Fruit fly (Drosophila melanogaster) whole organism, embryonic: Measurements from ENCODE around the gene UQCR-14.

Experiments
- CG1024 ChIP-seq: fragments of 200-800 bp; sonication (Bioruptor generic); IDR thresholded peaks from 2 replicates; pipeline ENCODE4 v1.3.6; 2022; ENCODE audit warnings: missing biosample characterization, missing genetic modification characterization
- CG10462 ChIP-seq: fragments of 200-800 bp; sonication (Bioruptor generic); optimal IDR thresholded peaks from 2 replicates; lab custom pipeline; 2016; ENCODE audit warnings: missing biosample characterization, missing genetic modification characterization
- CG10543 ChIP-seq: fragments of 200-800 bp; sonication (Bioruptor generic); optimal IDR thresholded peaks from 3 replicates; lab custom pipeline; 2017; ENCODE audit warnings: missing biosample characterization, mild to moderate bottlenecking, missing genetic modification characterization, moderate library complexity
- CG12219 ChIP-seq: fragments of 200-800 bp; sonication (Bioruptor generic); optimal IDR thresholded peaks from 3 replicates; lab custom pipeline; 2018; ENCODE audit warnings: missing biosample characterization, mild to moderate bottlenecking, missing genetic modification characterization
- CG13123 ChIP-seq: fragments of 200-800 bp; sonication (Bioruptor generic); optimal IDR thresholded peaks from 2 replicates; lab custom pipeline; 2016; ENCODE audit warnings: missing biosample characterization, missing genetic modification characterization
- CG14860 ChIP-seq: fragments of 200-800 bp; sonication (Bioruptor generic); IDR thresholded peaks from 3 replicates; pipeline ENCODE4 v1.3.6; 2022; ENCODE audit warnings: missing biosample characterization, missing genetic modification characterization; ENCODE audit not compliant: partially characterized antibody
- CG1529 ChIP-seq: fragments of 200-800 bp; sonication (Bioruptor generic); optimal IDR thresholded peaks from 3 replicates; lab custom pipeline; 2018; ENCODE audit warnings: missing biosample characterization, missing genetic modification characterization
- CG17359 ChIP-seq: fragments of 200-800 bp; sonication (Bioruptor generic); optimal IDR thresholded peaks from 3 replicates; lab custom pipeline; 2018; ENCODE audit warnings: missing biosample characterization, mild to moderate bottlenecking, missing genetic modification characterization, moderate library complexity
- CG17912 ChIP-seq: fragments of 200-800 bp; sonication (Bioruptor generic); optimal IDR thresholded peaks from 2 replicates; lab custom pipeline; 2018; ENCODE audit warnings: missing biosample characterization, mild to moderate bottlenecking, missing genetic modification characterization
- CG18619 ChIP-seq: fragments of 200-800 bp; sonication (Bioruptor generic); optimal IDR thresholded peaks from 3 replicates; lab custom pipeline; 2017; ENCODE audit warnings: missing biosample characterization, mild to moderate bottlenecking, missing genetic modification characterization
- CG2129 ChIP-seq: fragments of 200-800 bp; sonication (Bioruptor generic); IDR thresholded peaks from 2 replicates; pipeline ENCODE4 v1.3.6; 2022; ENCODE audit warnings: missing biosample characterization, missing genetic modification characterization; ENCODE audit not compliant: partially characterized antibody
- CG2202 ChIP-seq: fragments of 200-800 bp; sonication (Bioruptor generic); optimal IDR thresholded peaks from 2 replicates; lab custom pipeline; 2018; ENCODE audit warnings: missing biosample characterization, mild to moderate bottlenecking, missing genetic modification characterization
- CG30020 ChIP-seq: fragments of 200-800 bp; optimal IDR thresholded peaks from 2 replicates; lab custom pipeline; 2019; ENCODE audit warnings: missing biosample characterization, mild to moderate bottlenecking, missing genetic modification characterization, moderate library complexity
- CG34376 ChIP-seq: fragments of 200-800 bp; sonication (Bioruptor generic); optimal IDR thresholded peaks from 2 replicates; lab custom pipeline; 2018; ENCODE audit warnings: missing biosample characterization, mild to moderate bottlenecking, missing genetic modification characterization
- CG4360 ChIP-seq: fragments of 200-800 bp; sonication (Bioruptor generic); IDR thresholded peaks from 2 replicates; pipeline ENCODE4 v1.3.6; 2022; ENCODE audit warnings: missing biosample characterization, missing genetic modification characterization
- CG6683 ChIP-seq: fragments of 200-800 bp; sonication (Bioruptor generic); optimal IDR thresholded peaks from 2 replicates; lab custom pipeline; 2017; ENCODE audit warnings: missing biosample characterization, mild to moderate bottlenecking, missing genetic modification characterization, missing genetic modification reagents
- CG6854 ChIP-seq: fragments of 200-800 bp; sonication (Bioruptor generic); optimal IDR thresholded peaks from 3 replicates; lab custom pipeline; 2017; ENCODE audit warnings: missing biosample characterization, mild to moderate bottlenecking, missing genetic modification characterization
- CG7745 ChIP-seq: fragments of 200-800 bp; sonication (Bioruptor generic); optimal IDR thresholded peaks from 2 replicates; lab custom pipeline; 2018; ENCODE audit warnings: missing biosample characterization, mild to moderate bottlenecking, missing genetic modification characterization, moderate library complexity
- Dfd ChIP-seq, 2 experiments: fragments of >200 bp; optimal IDR thresholded peaks; 2 replicates each; lab custom pipeline; 2017; ENCODE audit warnings: missing biosample characterization in 2 of 2, missing genetic modification characterization in 2 of 2
- Dll ChIP-seq: fragments of 200-800 bp; sonication (Bioruptor generic); IDR thresholded peaks from 4 replicates; pipeline ENCODE4 v1.3.6; 2022; ENCODE audit warnings: missing biosample characterization, missing genetic modification characterization; ENCODE audit not compliant: partially characterized antibody
- Dp ChIP-seq: fragments of 200-800 bp; sonication (Bioruptor generic); optimal IDR thresholded peaks from 2 replicates; lab custom pipeline; 2018; ENCODE audit warnings: missing biosample characterization, mild to moderate bottlenecking, missing genetic modification characterization, moderate library complexity
- Gug ChIP-seq: fragments of 200-800 bp; sonication (Bioruptor generic); IDR thresholded peaks from 4 replicates; pipeline ENCODE4 v1.3.6; 2022; ENCODE audit warnings: missing biosample characterization, missing genetic modification characterization
- HLHmδ ChIP-seq: fragments of 200-800 bp; sonication (Bioruptor generic); optimal IDR thresholded peaks from 2 replicates; lab custom pipeline; 2018; ENCODE audit warnings: missing biosample characterization, mild to moderate bottlenecking, missing genetic modification characterization, moderate library complexity
- Hand ChIP-seq: fragments of 200-800 bp; sonication (Bioruptor generic); optimal IDR thresholded peaks from 2 replicates; lab custom pipeline; 2017; ENCODE audit warnings: mild to moderate bottlenecking, missing biosample characterization, missing genetic modification reagents, missing genetic modification characterization
- Hmx ChIP-seq: fragments of 200-800 bp; sonication (Bioruptor generic); optimal IDR thresholded peaks from 2 replicates; lab custom pipeline; 2016; ENCODE audit warnings: missing biosample characterization, missing genetic modification characterization
- Hr78 ChIP-seq, 2 experiments: fragments of 200-800 bp in 1 of 2; fragments of >200 bp in 1 of 2; sonication (Bioruptor generic) in 1 of 2; optimal IDR thresholded peaks; 2 replicates each; lab custom pipeline; 2017 to 2019; ENCODE audit warnings: missing biosample characterization in 2 of 2, missing genetic modification characterization in 2 of 2, mild to moderate bottlenecking in 1 of 2, moderate library complexity in 1 of 2
- Lhr ChIP-seq: fragments of 200-800 bp; sonication (Bioruptor generic); optimal IDR thresholded peaks from 3 replicates; lab custom pipeline; 2017; ENCODE audit warnings: mild to moderate bottlenecking, missing biosample characterization, missing genetic modification reagents, missing genetic modification characterization
- Sox102F ChIP-seq: fragments of 200-800 bp; sonication (Bioruptor generic); optimal IDR thresholded peaks from 2 replicates; lab custom pipeline; 2018; ENCODE audit warnings: missing biosample characterization, mild to moderate bottlenecking, missing genetic modification characterization, moderate library complexity
- ash1 ChIP-seq: fragments of 200-800 bp; sonication (Bioruptor generic); optimal IDR thresholded peaks from 2 replicates; lab custom pipeline; 2018; ENCODE audit warnings: missing biosample characterization, mild to moderate bottlenecking, missing genetic modification characterization
- az2 ChIP-seq: fragments of 200-800 bp; sonication (Bioruptor generic); optimal IDR thresholded peaks from 3 replicates; lab custom pipeline; 2016; ENCODE audit warnings: missing biosample characterization, missing genetic modification characterization
- br ChIP-seq: fragments of >200 bp; optimal IDR thresholded peaks from 2 replicates; lab custom pipeline; 2017
- cas ChIP-seq: fragments of 200-800 bp; sonication (Bioruptor generic); IDR thresholded peaks from 2 replicates; pipeline ENCODE4 v1.3.6; 2022; ENCODE audit warnings: missing biosample characterization, missing genetic modification characterization
- chm ChIP-seq: fragments of 200-800 bp; sonication (Bioruptor generic); IDR thresholded peaks from 2 replicates; pipeline ENCODE4 v1.3.6; 2022; ENCODE audit warnings: missing biosample characterization, missing genetic modification characterization
- ci ChIP-seq: fragments of 200-800 bp; sonication (Bioruptor generic); IDR thresholded peaks from 3 replicates; pipeline ENCODE4 v1.3.6; 2022; ENCODE audit warnings: missing biosample characterization, missing genetic modification characterization
- da ChIP-seq: fragments of 200-800 bp; sonication (Bioruptor generic); optimal IDR thresholded peaks from 2 replicates; lab custom pipeline; 2016; ENCODE audit warnings: missing biosample characterization, missing genetic modification characterization
- dmrt11E ChIP-seq: fragments of 200-800 bp; sonication (Bioruptor generic); optimal IDR thresholded peaks from 3 replicates; lab custom pipeline; 2018; ENCODE audit warnings: missing biosample characterization, mild to moderate bottlenecking, missing genetic modification characterization, moderate library complexity
- exex ChIP-seq: fragments of 200-800 bp; sonication (Bioruptor generic); optimal IDR thresholded peaks from 4 replicates; lab custom pipeline; 2018; ENCODE audit warnings: missing biosample characterization, mild to moderate bottlenecking, missing genetic modification characterization, moderate library complexity
- fu2 ChIP-seq: fragments of 200-800 bp; sonication (Bioruptor generic); optimal IDR thresholded peaks from 2 replicates; lab custom pipeline; 2016; ENCODE audit warnings: missing biosample characterization, missing genetic modification characterization
- her ChIP-seq: fragments of 200-800 bp; sonication (Bioruptor generic); optimal IDR thresholded peaks from 2 replicates; lab custom pipeline; 2016; ENCODE audit warnings: missing biosample characterization, missing genetic modification characterization
- kah ChIP-seq: fragments of 200-800 bp; sonication (Bioruptor generic); optimal IDR thresholded peaks from 2 replicates; lab custom pipeline; 2018; ENCODE audit warnings: missing biosample characterization, mild to moderate bottlenecking, missing genetic modification characterization
- lbe ChIP-seq: fragments of 200-800 bp; sonication (Bioruptor generic); optimal IDR thresholded peaks from 2 replicates; lab custom pipeline; 2016; ENCODE audit warnings: missing biosample characterization, mild to moderate bottlenecking, missing genetic modification characterization
- maf-S ChIP-seq: fragments of 200-800 bp; sonication (Bioruptor generic); optimal IDR thresholded peaks from 2 replicates; lab custom pipeline; 2016; ENCODE audit warnings: missing biosample characterization, missing genetic modification characterization
- nerfin-2 ChIP-seq: fragments of 200-800 bp; sonication (Bioruptor generic); IDR thresholded peaks from 2 replicates; pipeline ENCODE4 v1.3.6; 2022; ENCODE audit warnings: missing biosample characterization, missing genetic modification characterization; ENCODE audit not compliant: partially characterized antibody
- nom ChIP-seq: fragments of 200-800 bp; sonication (Bioruptor generic); optimal IDR thresholded peaks from 2 replicates; lab custom pipeline; 2017; ENCODE audit warnings: missing biosample characterization, missing genetic modification characterization, mild to moderate bottlenecking, moderate library complexity, missing genetic modification reagents
- prd ChIP-seq, 3 experiments: fragments of >200 bp in 2 of 3; fragments of 200-800 bp in 1 of 3; sonication (Bioruptor generic) in 1 of 3; optimal IDR thresholded peaks in 2 of 3; IDR thresholded peaks in 1 of 3; 2 replicates in 2 of 3; 3 replicates in 1 of 3; pipeline versions ENCODE4 v1.3.6 to Lab custom; 2017 to 2022; ENCODE audit warnings: missing biosample characterization in 1 of 3, missing genetic modification characterization in 1 of 3
- sens-2 ChIP-seq: fragments of 200-800 bp; sonication (Bioruptor generic); IDR thresholded peaks from 2 replicates; pipeline ENCODE4 v1.3.6; 2022; ENCODE audit warnings: missing biosample characterization, missing genetic modification characterization
- slbo ChIP-seq: fragments of 200-800 bp; sonication (Bioruptor generic); IDR thresholded peaks from 2 replicates; pipeline ENCODE4 v1.3.6; 2022; ENCODE audit warnings: missing biosample characterization, missing genetic modification characterization
- tup ChIP-seq: fragments of 200-800 bp; sonication (Bioruptor generic); optimal IDR thresholded peaks from 2 replicates; lab custom pipeline; 2016; ENCODE audit warnings: missing biosample characterization, mild to moderate bottlenecking, missing genetic modification characterization, moderate library complexity
- zfh2 ChIP-seq: fragments of 200-800 bp; sonication (Bioruptor generic); optimal IDR thresholded peaks from 2 replicates; lab custom pipeline; 2016; ENCODE audit warnings: missing biosample characterization, missing genetic modification characterization

UQCR-14 gene

DNA sequence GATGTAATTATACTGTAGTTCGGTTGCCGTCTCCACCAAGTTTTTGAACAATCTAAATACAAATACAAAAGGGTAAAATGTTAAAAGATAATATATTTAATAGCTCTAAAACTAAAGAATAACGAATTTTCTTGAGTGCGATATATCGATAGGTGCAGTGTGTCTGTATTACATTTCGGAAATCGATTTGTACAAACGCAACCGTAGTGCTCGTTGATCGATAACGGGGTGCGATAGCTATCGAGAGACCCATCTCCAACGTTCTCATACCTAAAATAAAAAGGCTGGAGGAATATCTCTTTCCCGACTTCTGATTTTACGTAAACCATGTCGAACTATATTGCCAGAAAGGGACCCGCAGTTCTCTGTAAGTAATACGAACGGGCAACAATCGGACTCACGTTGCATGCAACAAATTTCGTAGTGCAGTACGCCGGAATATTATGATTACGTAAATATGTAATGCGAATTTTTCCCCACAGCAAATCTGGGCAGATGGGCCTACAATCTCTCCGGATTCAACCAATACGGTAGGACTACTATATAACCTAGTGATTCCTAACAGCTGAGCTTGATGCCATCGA lies at the start of gene UQCR-14:
Gene UQCR-14, plus strand, starts transcription at position 206 of the 584 bp plus-strand sequence.
- TF ChIP-seq da, result no peak
- no peak for TF ChIP-seq HLHmδ
- TF ChIP-seq CG1024 (GFP tag; lab: Robert Waterston, UW), result no peak
- TF ChIP-seq CG4360 (GFP tag; lab: Robert Waterston, UW), result no peak
- TF ChIP-seq Lhr, result peak; percentile 66
- TF ChIP-seq zfh2 (GFP tag; lab: Kevin White, UChicago), result peak; percentile 4
- peak; percentile 45; the same call in 1 of the 2 replicates for TF ChIP-seq slbo (GFP tag; lab: Robert Waterston, UW)
- TF ChIP-seq maf-S (GFP tag; lab: Kevin White, UChicago), result no peak
- peak; percentile 96 for TF ChIP-seq nerfin-2 (GFP tag; lab: Robert Waterston, UW)
- no peak for TF ChIP-seq Hmx (GFP tag; lab: Kevin White, UChicago)
- TF ChIP-seq CG6683 (GFP tag; lab: Kevin White, UChicago), result no peak
- TF ChIP-seq CG18619 (GFP tag; lab: Kevin White, UChicago), result no peak
- no peak for TF ChIP-seq kah (GFP tag; lab: Kevin White, UChicago)
- TF ChIP-seq ash1 (GFP tag; lab: Kevin White, UChicago), result no peak
- TF ChIP-seq Gug, result peak; percentile 13; the same call in 1 of the 4 replicates
- TF ChIP-seq her (GFP tag; lab: Kevin White, UChicago), result no peak
- TF ChIP-seq Hr78 (GFP tag; optimal IDR thresholded peaks at IDR 0.05; lab: Kevin White, UChicago), result no peak
- TF ChIP-seq CG1529 (GFP tag; lab: Kevin White, UChicago), result no peak
- peak; percentile 59 for TF ChIP-seq Dp (GFP tag; lab: Kevin White, UChicago)
- no peak for TF ChIP-seq CG10462 (GFP tag; lab: Kevin White, UChicago)
- no peak for TF ChIP-seq Dfd (GFP tag; optimal IDR thresholded peaks at IDR 0.05; lab: Kevin White, UChicago)
- no peak for TF ChIP-seq az2 (GFP tag; lab: Kevin White, UChicago)
- TF ChIP-seq prd (optimal IDR thresholded peaks at IDR 0.05; lab: Kevin White, UChicago), result no peak
- no peak for TF ChIP-seq prd (GFP tag; IDR thresholded peaks at IDR 0.05; lab: Robert Waterston, UW)
- peak; percentile 37 for TF ChIP-seq lbe
- TF ChIP-seq CG6854 (GFP tag; lab: Kevin White, UChicago), result no peak
- TF ChIP-seq CG7745 (tag; lab: Kevin White, UChicago), result no peak
- peak; percentile 52 for TF ChIP-seq nom (GFP tag; lab: Kevin White, UChicago)
- peak; percentile 3 for TF ChIP-seq CG10543 (GFP tag; lab: Kevin White, UChicago)
- TF ChIP-seq CG2129 (GFP tag; lab: Robert Waterston, UW), result peak; percentile 90
- TF ChIP-seq CG17359, result no peak
- peak; percentile 94 for TF ChIP-seq Dll
- no peak for TF ChIP-seq CG17912 (GFP tag; lab: Kevin White, UChicago)
- peak; percentile 96 for TF ChIP-seq CG14860
- TF ChIP-seq chm (GFP tag; lab: Robert Waterston, UW), result no peak
- peak; percentile 4 for TF ChIP-seq fu2 (GFP tag; lab: Kevin White, UChicago)
- TF ChIP-seq CG34376, result peak; percentile 25
- TF ChIP-seq tup (GFP tag; lab: Kevin White, UChicago), result no peak
- no peak for TF ChIP-seq CG12219
- no peak; the same call in 2 of the 3 replicates for TF ChIP-seq ci
- no peak for TF ChIP-seq CG13123 (GFP tag; lab: Kevin White, UChicago)
- TF ChIP-seq CG30020 (tag; lab: Kevin White, UChicago), result peak; percentile 71
- no peak for TF ChIP-seq sens-2 (GFP tag; lab: Robert Waterston, UW)
- no peak for TF ChIP-seq Hand (GFP tag; lab: Kevin White, UChicago)
- TF ChIP-seq cas (GFP tag; lab: Robert Waterston, UW), result no peak
- TF ChIP-seq dmrt11E, result no peak
- TF ChIP-seq Sox102F (GFP tag; lab: Kevin White, UChicago), result no peak
- TF ChIP-seq br (lab: Kevin White, UChicago), result no peak
- no peak for TF ChIP-seq CG2202 (tag; lab: Kevin White, UChicago)
- no peak for TF ChIP-seq exex
